ENCODE assay signal across 1 fruit fly cellular context in the genomic region with DNA sequence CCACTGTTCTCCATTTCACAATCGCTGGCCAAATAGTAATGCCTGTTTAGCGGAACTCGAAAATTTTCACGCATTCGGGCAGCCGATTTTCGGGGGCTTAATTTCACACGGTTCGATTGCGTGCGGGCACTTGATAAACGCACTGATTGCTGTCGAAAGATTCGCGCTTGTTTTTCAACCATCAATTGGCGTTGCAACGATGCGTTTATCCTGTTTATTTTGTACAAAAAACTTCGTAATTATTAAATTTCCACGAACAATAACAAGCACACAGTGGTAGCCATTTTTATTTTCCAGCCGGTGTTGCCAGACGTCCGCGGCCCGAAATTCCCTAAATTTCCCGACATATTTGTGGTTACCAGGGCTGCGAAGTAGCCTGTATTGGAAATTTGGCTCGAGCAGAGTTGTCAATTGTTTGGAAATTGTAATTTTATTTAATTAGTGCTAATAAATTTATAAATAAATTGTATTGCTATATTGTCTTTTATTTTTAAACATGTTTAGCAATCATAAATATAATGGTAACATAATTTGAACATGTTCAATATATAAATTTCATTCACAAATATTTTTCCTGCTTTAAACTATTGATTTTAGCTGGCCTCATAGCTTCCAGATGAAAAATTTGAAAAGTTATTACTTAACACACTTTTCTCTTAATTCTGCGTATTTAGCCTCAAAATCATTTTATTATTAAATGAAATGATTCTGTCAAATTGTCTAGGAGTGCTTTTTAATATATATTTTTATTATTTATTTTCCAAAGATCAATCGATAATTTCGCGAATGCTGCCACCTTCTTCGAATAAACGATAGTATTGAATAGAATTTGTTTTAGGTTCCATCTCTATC.
A peak's percentile ranks its signal among the peaks of the same experiment; 100 is the strongest.
TF ChIP-seq lines count a peak whose summit lies in the region.

TSS of gene Ncoa6 (minus strand) at position 270 of the 852 bp plus-strand sequence.
TSS of gene cype (plus strand) at position 814 of the 852 bp plus-strand sequence.

TF ChIP-seq in whole organism, embryonic, 481 proteins besides CTCF, POLR2A, EP300 and RAD21 (continued from another document and continues in another):
- TF ChIP-seq CG18619 (GFP tag; optimal IDR thresholded peaks at IDR 0.05; lab: Kevin White, UChicago) (peak; percentile 24), nerfin-2 (GFP tag; IDR thresholded peaks at IDR 0.05; lab: Robert Waterston, UW; ENCODE audit: partially characterized antibody) (no peak; the same call in 1 of the 2 replicates), eyg (GFP tag; optimal IDR thresholded peaks at IDR 0.05; lab: Kevin White, UChicago) (no peak), cwo (GFP tag; optimal IDR thresholded peaks at IDR 0.05; lab: Kevin White, UChicago) (no peak), Ssrp (tag; optimal IDR thresholded peaks at IDR 0.05; lab: Kevin White, UChicago) (peak; percentile 39), CG10431 (GFP tag; optimal IDR thresholded peaks at IDR 0.05; lab: Kevin White, UChicago) (peak; percentile 12), cas (GFP tag; IDR thresholded peaks at IDR 0.05; lab: Robert Waterston, UW) (no peak), YL-1 (GFP tag; optimal IDR thresholded peaks at IDR 0.05; lab: Kevin White, UChicago) (peak; percentile 48), org-1 (GFP tag; optimal IDR thresholded peaks at IDR 0.05; lab: Kevin White, UChicago) (no peak), CG4360 (GFP tag; IDR thresholded peaks at IDR 0.05; lab: Robert Waterston, UW) (no peak), H2.0 (GFP tag; IDR thresholded peaks at IDR 0.05; lab: Robert Waterston, UW) (no peak), CG15514 (GFP tag; optimal IDR thresholded peaks at IDR 0.05; lab: Kevin White, UChicago) (peak; percentile 55), CG11456 (GFP tag; IDR thresholded peaks at IDR 0.05; lab: Robert Waterston, UW) (peak; percentile 68; the same call in 2 of the 3 replicates), HmgZ (tag; optimal IDR thresholded peaks at IDR 0.05; lab: Kevin White, UChicago) (no peak), CG6689 (GFP tag; IDR thresholded peaks at IDR 0.05; lab: Robert Waterston, UW) (peak; percentile 12; the same call in 1 of the 2 replicates), Pdp1 (GFP tag; optimal IDR thresholded peaks at IDR 0.05; lab: Kevin White, UChicago) (no peak), gem (tag; optimal IDR thresholded peaks at IDR 0.05; lab: Kevin White, UChicago) (peak; percentile 75), CG13424 (tag; optimal IDR thresholded peaks at IDR 0.05; lab: Kevin White, UChicago) (peak; percentile 77), unc-4 (GFP tag; IDR thresholded peaks at IDR 0.05; lab: Robert Waterston, UW; ENCODE audit: partially characterized antibody) (peak; percentile 81), CG12071 (GFP tag; optimal IDR thresholded peaks at IDR 0.05; lab: Kevin White, UChicago) (no peak), fru (optimal IDR thresholded peaks at IDR 0.05; lab: Kevin White, UChicago) (no peak), CG30020 (tag; optimal IDR thresholded peaks at IDR 0.05; lab: Kevin White, UChicago) (peak; percentile 57), Awh (GFP tag; IDR thresholded peaks at IDR 0.05; lab: Robert Waterston, UW) (0 out of 2 replicates have a peak, but pooled peaks have one; percentile 5), CG12219 (GFP tag; optimal IDR thresholded peaks at IDR 0.05; lab: Kevin White, UChicago) (no peak), peb (GFP tag; IDR thresholded peaks at IDR 0.05; lab: Robert Waterston, UW) (no peak), Doc2 (GFP tag; IDR thresholded peaks at IDR 0.05; lab: Robert Waterston, UW) (no peak), CG2712 (tag; optimal IDR thresholded peaks at IDR 0.05; lab: Kevin White, UChicago) (peak; percentile 76), Eip74EF (GFP tag; optimal IDR thresholded peaks at IDR 0.05; lab: Kevin White, UChicago) (no peak), nmo (GFP tag; optimal IDR thresholded peaks at IDR 0.05; lab: Kevin White, UChicago) (peak; percentile 69), Lhr (GFP tag; optimal IDR thresholded peaks at IDR 0.05; lab: Kevin White, UChicago) (peak; percentile 41), CG9876 (GFP tag; optimal IDR thresholded peaks at IDR 0.05; lab: Kevin White, UChicago) (no peak), D19A (tag; optimal IDR thresholded peaks at IDR 0.05; lab: Kevin White, UChicago) (peak; percentile 46), ems (GFP tag; optimal IDR thresholded peaks at IDR 0.05; lab: Kevin White, UChicago) (no peak), zen (tag; optimal IDR thresholded peaks at IDR 0.05; lab: Kevin White, UChicago) (peak; percentile 73), Nf-YB (GFP tag; optimal IDR thresholded peaks at IDR 0.05; lab: Kevin White, UChicago) (peak; percentile 34), sqz (GFP tag; optimal IDR thresholded peaks at IDR 0.05; lab: Kevin White, UChicago) (no peak), CG8944 (GFP tag; optimal IDR thresholded peaks at IDR 0.05; lab: Kevin White, UChicago) (no peak), ab (GFP tag; optimal IDR thresholded peaks at IDR 0.05; lab: Kevin White, UChicago) (no peak), ato (GFP tag; IDR thresholded peaks at IDR 0.05; lab: Robert Waterston, UW; ENCODE audit: partially characterized antibody) (peak; percentile 56), Atf-2 (GFP tag; optimal IDR thresholded peaks at IDR 0.05; lab: Kevin White, UChicago) (no peak), CG9215 (GFP tag; IDR thresholded peaks at IDR 0.05; lab: Robert Waterston, UW) (peak; percentile 61), Scr (GFP tag; IDR thresholded peaks at IDR 0.05; lab: Robert Waterston, UW; ENCODE audit: partially characterized antibody) (peak; percentile 85), HLH54F (GFP tag; optimal IDR thresholded peaks at IDR 0.05; lab: Kevin White, UChicago) (no peak), CG11398 (GFP tag; optimal IDR thresholded peaks at IDR 0.05; lab: Kevin White, UChicago) (no peak), ATbp (GFP tag; optimal IDR thresholded peaks at IDR 0.05; lab: Kevin White, UChicago) (no peak), Hsf (GFP tag; optimal IDR thresholded peaks at IDR 0.05; lab: Kevin White, UChicago) (peak; percentile 37), CG9437 (GFP tag; optimal IDR thresholded peaks at IDR 0.05; lab: Kevin White, UChicago) (peak; percentile 59), croc (GFP tag; conservative IDR thresholded peaks at IDR 0.05; lab: Robert Waterston, UW) (no peak), slou (GFP tag; optimal IDR thresholded peaks at IDR 0.05; lab: Kevin White, UChicago) (peak; percentile 48), ind (GFP tag; optimal IDR thresholded peaks at IDR 0.05; lab: Kevin White, UChicago) (peak; percentile 32), CG8290 (GFP tag; optimal IDR thresholded peaks at IDR 0.05; lab: Kevin White, UChicago) (no peak), CG8290 (tag; optimal IDR thresholded peaks at IDR 0.05; lab: Kevin White, UChicago) (no peak), CG11695 (GFP tag; IDR thresholded peaks at IDR 0.05; lab: Robert Waterston, UW) (no peak), pan (optimal IDR thresholded peaks at IDR 0.05; lab: Kevin White, UChicago) (no peak), pan (GFP tag; optimal IDR thresholded peaks at IDR 0.05 in 1 of 2, IDR thresholded peaks at IDR 0.05 in 1 of 2) (peak in 1 of 2 experiments; percentile 33), sisA (GFP tag; IDR thresholded peaks at IDR 0.05; lab: Robert Waterston, UW) (peak; percentile 28; the same call in 1 of the 2 replicates), Lim3 (GFP tag; IDR thresholded peaks at IDR 0.05; lab: Robert Waterston, UW) (no peak), Taf1 (GFP tag; IDR thresholded peaks at IDR 0.05; lab: Robert Waterston, UW) (no peak), CG15696 (tag; optimal IDR thresholded peaks at IDR 0.05; lab: Kevin White, UChicago) (peak; percentile 51), CG3726 (GFP tag; IDR thresholded peaks at IDR 0.05; lab: Robert Waterston, UW) (no peak), da (GFP tag; optimal IDR thresholded peaks at IDR 0.05; lab: Kevin White, UChicago) (no peak), gt (GFP tag; IDR thresholded peaks at IDR 0.05; lab: Robert Waterston, UW) (no peak), CG32772 (GFP tag; IDR thresholded peaks at IDR 0.05; lab: Robert Waterston, UW) (peak; percentile 38; the same call in 1 of the 2 replicates), tll (GFP tag; optimal IDR thresholded peaks at IDR 0.05; lab: Kevin White, UChicago) (no peak), Xbp1 (GFP tag; optimal IDR thresholded peaks at IDR 0.05; lab: Kevin White, UChicago) (peak; percentile 63), tin (GFP tag; optimal IDR thresholded peaks at IDR 0.05; lab: Kevin White, UChicago) (peak; percentile 25), Chrac-16 (GFP tag; optimal IDR thresholded peaks at IDR 0.05; lab: Kevin White, UChicago) (peak; percentile 21), E2f2 (GFP tag; IDR thresholded peaks at IDR 0.05; lab: Robert Waterston, UW) (peak; percentile 34; the same call in 1 of the 2 replicates), CG6791 (GFP tag; IDR thresholded peaks at IDR 0.05; lab: Robert Waterston, UW; ENCODE audit: partially characterized antibody) (peak; percentile 79), Optix (GFP tag; IDR thresholded peaks at IDR 0.05; lab: Robert Waterston, UW) (no peak), bbx (GFP tag; IDR thresholded peaks at IDR 0.05; lab: Robert Waterston, UW; ENCODE audit: partially characterized antibody) (peak; percentile 84), psq (GFP tag; optimal IDR thresholded peaks at IDR 0.05; lab: Kevin White, UChicago) (peak; percentile 6), CG10979 (tag; optimal IDR thresholded peaks at IDR 0.05; lab: Kevin White, UChicago) (no peak), CG12744 (GFP tag; optimal IDR thresholded peaks at IDR 0.05; lab: Kevin White, UChicago) (no peak), Deaf1 (tag; optimal IDR thresholded peaks at IDR 0.05; lab: Kevin White, UChicago) (peak; percentile 27), CG7839 (tag; optimal IDR thresholded peaks at IDR 0.05; lab: Kevin White, UChicago) (peak; percentile 64), seq (GFP tag; IDR thresholded peaks at IDR 0.05; lab: Robert Waterston, UW) (no peak; the same call in 1 of the 2 replicates), Mrtf (GFP tag; IDR thresholded peaks at IDR 0.05; lab: Robert Waterston, UW) (no peak), Dp (GFP tag; optimal IDR thresholded peaks at IDR 0.05; lab: Kevin White, UChicago) (peak; percentile 6), Myb (GFP tag; optimal IDR thresholded peaks at IDR 0.05; lab: Kevin White, UChicago) (no peak), CG43689 (GFP tag; IDR thresholded peaks at IDR 0.05; lab: Robert Waterston, UW) (no peak), grau (tag; optimal IDR thresholded peaks at IDR 0.05; lab: Kevin White, UChicago) (peak; percentile 66), insv (GFP tag; optimal IDR thresholded peaks at IDR 0.05; lab: Kevin White, UChicago) (no peak), toy (GFP tag; IDR thresholded peaks at IDR 0.05; lab: Robert Waterston, UW) (no peak), Camta (GFP tag; optimal IDR thresholded peaks at IDR 0.05; lab: Kevin White, UChicago) (no peak), CG1832 (GFP tag; optimal IDR thresholded peaks at IDR 0.05; lab: Kevin White, UChicago) (no peak), vfl (GFP tag; optimal IDR thresholded peaks at IDR 0.05; lab: Kevin White, UChicago) (peak; percentile 16), Gsc (GFP tag; IDR thresholded peaks at IDR 0.05; lab: Robert Waterston, UW) (no peak), kah (GFP tag; optimal IDR thresholded peaks at IDR 0.05; lab: Kevin White, UChicago) (no peak), dmrt11E (tag; optimal IDR thresholded peaks at IDR 0.05; lab: Kevin White, UChicago) (peak; percentile 52), Sry-β (GFP tag; optimal IDR thresholded peaks at IDR 0.05; lab: Kevin White, UChicago) (no peak), bowl (GFP tag; IDR thresholded peaks at IDR 0.05; lab: Robert Waterston, UW) (no peak), Bdp1 (GFP tag; optimal IDR thresholded peaks at IDR 0.05; lab: Kevin White, UChicago) (no peak), Dfd (GFP tag; optimal IDR thresholded peaks at IDR 0.05; lab: Kevin White, UChicago) (no peak), stwl (tag; optimal IDR thresholded peaks at IDR 0.05; lab: Kevin White, UChicago) (peak; percentile 38), sd (tag; optimal IDR thresholded peaks at IDR 0.05; lab: Kevin White, UChicago) (peak; percentile 93), knrl (GFP tag; IDR thresholded peaks at IDR 0.05; lab: Robert Waterston, UW; ENCODE audit: partially characterized antibody) (peak; percentile 78; the same call in 2 of the 3 replicates), sc (optimal IDR thresholded peaks at IDR 0.05; lab: Kevin White, UChicago) (no peak), sc (GFP tag; optimal IDR thresholded peaks at IDR 0.05; lab: Kevin White, UChicago) (no peak), CG10959 (GFP tag; IDR thresholded peaks at IDR 0.05; lab: Robert Waterston, UW) (no peak), pzg (GFP tag; optimal IDR thresholded peaks at IDR 0.05; lab: Kevin White, UChicago) (peak; percentile 73), CG31441 (GFP tag; IDR thresholded peaks at IDR 0.05; lab: Robert Waterston, UW) (peak; percentile 62), Mes4 (GFP tag; optimal IDR thresholded peaks at IDR 0.05; lab: Kevin White, UChicago) (no peak), CG7786 (GFP tag; optimal IDR thresholded peaks at IDR 0.05; lab: Kevin White, UChicago) (no peak), CG10654 (GFP tag; optimal IDR thresholded peaks at IDR 0.05; lab: Kevin White, UChicago) (peak; percentile 35), ewg (GFP tag; optimal IDR thresholded peaks at IDR 0.05; lab: Kevin White, UChicago) (peak; percentile 8), luna (GFP tag; optimal IDR thresholded peaks at IDR 0.05; lab: Kevin White, UChicago) (no peak), jing (GFP tag; optimal IDR thresholded peaks at IDR 0.05; lab: Kevin White, UChicago) (no peak), wek (GFP tag; optimal IDR thresholded peaks at IDR 0.05; lab: Kevin White, UChicago) (no peak), CG6813 (GFP tag; optimal IDR thresholded peaks at IDR 0.05; lab: Kevin White, UChicago) (no peak), CG18011 (GFP tag; optimal IDR thresholded peaks at IDR 0.05; lab: Kevin White, UChicago) (no peak), Antp (GFP tag; optimal IDR thresholded peaks at IDR 0.05; lab: Kevin White, UChicago) (no peak), yki (optimal IDR thresholded peaks at IDR 0.05; lab: Kevin White, UChicago) (no peak), CG8359 (GFP tag; optimal IDR thresholded peaks at IDR 0.05; lab: Kevin White, UChicago; ENCODE audit: borderline replicate concordance) (no peak), Fer1 (GFP tag; optimal IDR thresholded peaks at IDR 0.05; lab: Kevin White, UChicago) (no peak), CG12942 (GFP tag; optimal IDR thresholded peaks at IDR 0.05; lab: Kevin White, UChicago) (peak; percentile 13), CG10366 (GFP tag; IDR thresholded peaks at IDR 0.05; lab: Robert Waterston, UW) (peak; percentile 31), Dip3 (GFP tag; optimal IDR thresholded peaks at IDR 0.05; lab: Kevin White, UChicago) (no peak), D (optimal IDR thresholded peaks at IDR 0.05; lab: Kevin White, UChicago) (no peak), D (GFP tag; optimal IDR thresholded peaks at IDR 0.05; lab: Kevin White, UChicago) (no peak), CG14441 (GFP tag; IDR thresholded peaks at IDR 0.05; lab: Robert Waterston, UW) (no peak), sr (GFP tag; IDR thresholded peaks at IDR 0.05; lab: Robert Waterston, UW) (no peak)
